Fruit fly (Drosophila melanogaster) whole organism: ENCODE measurements around the gene pyd.

Source experiments
- CG8478 ChIP-seq: fragments of >200 bp; optimal IDR thresholded peaks from 2 replicates; lab custom pipeline; 2018; ENCODE audit warnings: inconsistent platforms
- pan ChIP-seq: fragments of >200 bp; optimal IDR thresholded peaks from 2 replicates; lab custom pipeline; 2017
- usp ChIP-seq: fragments of >200 bp; optimal IDR thresholded peaks from 2 replicates; lab custom pipeline; 2017; ENCODE audit warnings: missing biosample characterization, missing genetic modification characterization, mixed read lengths

DNA sequence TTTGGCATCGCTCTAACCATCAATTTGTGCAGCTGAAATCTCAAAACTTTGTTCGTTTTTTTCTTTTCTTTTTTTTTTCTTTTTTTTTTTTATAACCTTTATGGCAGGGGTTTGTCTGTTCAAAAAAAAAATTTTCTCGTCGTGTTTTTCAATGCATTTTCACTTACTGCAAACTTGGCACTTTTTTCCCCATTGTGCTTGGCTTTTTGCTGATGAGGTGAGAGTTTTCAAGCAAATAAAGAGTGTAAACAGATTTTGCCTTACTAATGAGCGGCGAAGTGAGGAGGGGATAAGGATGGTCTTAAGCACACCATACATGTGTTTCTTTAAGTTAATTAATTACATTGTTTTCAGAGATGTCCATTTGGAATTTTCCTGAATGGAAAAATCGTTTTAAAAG lies 75.5 kb downstream of the pyd start:
- no peak for TF ChIP-seq CG8478
- no peak for TF ChIP-seq pan (lab: Kevin White, UChicago)
- no peak for TF ChIP-seq usp (GFP tag; lab: Kevin White, UChicago)
